Fruit fly (Drosophila melanogaster): Measurements from ENCODE around the gene CG2975.

The CG2975 gene

DNA sequence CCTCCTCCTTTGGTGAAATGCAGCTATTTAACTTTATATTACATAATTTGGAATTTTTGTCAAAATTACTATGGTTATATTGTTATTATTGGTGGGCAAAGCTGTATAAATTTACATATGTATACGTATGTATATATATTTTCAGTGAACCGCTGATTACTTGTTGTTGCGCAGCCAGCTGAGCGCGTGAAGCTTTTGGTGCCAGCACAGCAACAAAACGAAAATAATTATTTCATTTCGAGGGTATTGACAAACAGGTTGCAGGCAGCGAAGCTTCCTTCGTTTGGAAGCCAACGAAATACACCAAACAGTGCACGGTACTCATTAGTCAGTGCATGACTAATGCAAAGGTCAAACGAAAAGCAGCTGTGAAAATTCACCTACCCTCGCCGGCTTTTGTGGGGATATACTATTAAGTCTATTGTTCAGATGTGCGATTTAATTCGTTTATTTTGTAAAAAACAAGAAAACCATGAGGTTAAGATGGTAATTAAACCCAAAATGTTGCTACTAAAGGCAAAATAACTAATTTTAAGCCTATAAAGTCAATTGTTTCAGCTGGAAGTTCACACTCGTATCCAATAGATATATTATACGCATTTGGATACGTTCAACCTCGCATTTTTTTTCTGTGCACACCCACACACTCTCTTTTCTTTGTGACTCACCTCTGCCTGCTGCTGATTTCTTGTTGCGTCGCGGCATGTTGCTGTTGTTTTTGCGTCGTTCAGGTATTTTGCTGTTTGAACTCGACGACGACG, 33.2 kb downstream of the CG2975 start (continued):
- TF ChIP-seq Stat92E (GFP tag; optimal IDR thresholded peaks at IDR 0.05) = no peak
- peak; percentile 8 for TF ChIP-seq CG13424 (tag; optimal IDR thresholded peaks at IDR 0.05)
- peak; percentile 47; the same call in 1 of the 2 replicates for TF ChIP-seq toy (GFP tag; IDR thresholded peaks at IDR 0.05)
- TF ChIP-seq CG2120 (GFP tag; optimal IDR thresholded peaks at IDR 0.05) = peak; percentile 51
- no peak for TF ChIP-seq Nf-YB (GFP tag; optimal IDR thresholded peaks at IDR 0.05)
- no peak for TF ChIP-seq crp (GFP tag; optimal IDR thresholded peaks at IDR 0.05)
- TF ChIP-seq schlank (tag; optimal IDR thresholded peaks at IDR 0.05) = no peak
- TF ChIP-seq CG12744 (GFP tag; optimal IDR thresholded peaks at IDR 0.05) = no peak
- peak; percentile 46 for TF ChIP-seq lab (GFP tag; optimal IDR thresholded peaks at IDR 0.05)
- TF ChIP-seq row (GFP tag; IDR thresholded peaks at IDR 0.05) = peak; percentile 49; the same call in 2 of the 3 replicates
- no peak for TF ChIP-seq pan (optimal IDR thresholded peaks at IDR 0.05)
- peak in 1 of 2 experiments; percentile 57 for TF ChIP-seq pan (GFP tag; optimal IDR thresholded peaks at IDR 0.05 in 1 of 2, IDR thresholded peaks at IDR 0.05 in 1 of 2)
- TF ChIP-seq CG8924 (tag; optimal IDR thresholded peaks at IDR 0.05) = no peak
- TF ChIP-seq CG13624 (GFP tag; optimal IDR thresholded peaks at IDR 0.05) = peak; percentile 6
- TF ChIP-seq CG2116 (GFP tag; optimal IDR thresholded peaks at IDR 0.05) = no peak
- TF ChIP-seq CG12155 (GFP tag; optimal IDR thresholded peaks at IDR 0.05) = peak; percentile 1
- TF ChIP-seq HLH3B (GFP tag; IDR thresholded peaks at IDR 0.05) = 0 out of 2 replicates have a peak, but pooled peaks have one; percentile 34
- no peak for TF ChIP-seq CG2129 (GFP tag; IDR thresholded peaks at IDR 0.05; ENCODE audit: partially characterized antibody)
- peak; percentile 25 for TF ChIP-seq CG18599 (GFP tag; optimal IDR thresholded peaks at IDR 0.05)
- no peak for TF ChIP-seq cad (GFP tag; optimal IDR thresholded peaks at IDR 0.05)
- peak; percentile 33 for TF ChIP-seq CG10366 (GFP tag; IDR thresholded peaks at IDR 0.05)
- TF ChIP-seq CG11560 (tag; IDR thresholded peaks at IDR 0.05) = no peak
- TF ChIP-seq tin (GFP tag; optimal IDR thresholded peaks at IDR 0.05) = peak; percentile 39
- peak; percentile 50 for TF ChIP-seq mam (GFP tag; optimal IDR thresholded peaks at IDR 0.05)
- 0 out of 3 replicates have a peak, but pooled peaks have one; percentile 40 for TF ChIP-seq dysf (GFP tag; IDR thresholded peaks at IDR 0.05)
- TF ChIP-seq zen2 (GFP tag; IDR thresholded peaks at IDR 0.05; ENCODE audit: partially characterized antibody) = no peak
- peak; percentile 33 for TF ChIP-seq dmrt99B (tag; optimal IDR thresholded peaks at IDR 0.05)
- TF ChIP-seq Ptx1 (GFP tag; IDR thresholded peaks at IDR 0.05) = peak; percentile 44; the same call in 1 of the 2 replicates
- no peak for TF ChIP-seq CG2202 (tag; optimal IDR thresholded peaks at IDR 0.05)
- TF ChIP-seq sens (GFP tag) = peak; percentile 85
- no peak for TF ChIP-seq CG6272 (GFP tag; IDR thresholded peaks at IDR 0.05)
- 0 out of 2 replicates have a peak, but pooled peaks have one; percentile 23 for TF ChIP-seq CG1024 (GFP tag; IDR thresholded peaks at IDR 0.05)
- TF ChIP-seq Sox102F (GFP tag; optimal IDR thresholded peaks at IDR 0.05) = peak; percentile 38
- TF ChIP-seq disco-r (GFP tag; optimal IDR thresholded peaks at IDR 0.05) = no peak
- peak in 1 of 2 experiments; percentile 19 for TF ChIP-seq chif (GFP tag; optimal IDR thresholded peaks at IDR 0.05)
- no peak for TF ChIP-seq CG12236 (GFP tag; optimal IDR thresholded peaks at IDR 0.05)
- TF ChIP-seq sug (tag; optimal IDR thresholded peaks at IDR 0.05) = no peak
- peak; percentile 35 for TF ChIP-seq Hmr (GFP tag; optimal IDR thresholded peaks at IDR 0.05)
- peak; percentile 78 for TF ChIP-seq kay (GFP tag; optimal IDR thresholded peaks at IDR 0.05)
- peak; percentile 29 for TF ChIP-seq CG7839 (tag; optimal IDR thresholded peaks at IDR 0.05)
- peak; percentile 33; the same call in 1 of the 2 replicates for TF ChIP-seq al (GFP tag; IDR thresholded peaks at IDR 0.05)
- no peak for TF ChIP-seq jigr1 (GFP tag; IDR thresholded peaks at IDR 0.05)
- no peak for TF ChIP-seq D (optimal IDR thresholded peaks at IDR 0.05)
- peak; percentile 45 for TF ChIP-seq D (GFP tag; optimal IDR thresholded peaks at IDR 0.05)
- TF ChIP-seq pum (GFP tag; optimal IDR thresholded peaks at IDR 0.05) = peak; percentile 12
- TF ChIP-seq CG9932 (GFP tag; IDR thresholded peaks at IDR 0.05) = 0 out of 2 replicates have a peak, but pooled peaks have one; percentile 24
- TF ChIP-seq pho (GFP tag; optimal IDR thresholded peaks at IDR 0.05) = no peak
- no peak for TF ChIP-seq CG4282 (GFP tag; optimal IDR thresholded peaks at IDR 0.05)
- peak; percentile 43; the same call in 1 of the 2 replicates for TF ChIP-seq Xrp1 (GFP tag; IDR thresholded peaks at IDR 0.05)

Measured in whole organism, embryonic.